Worm (Caenorhabditis elegans): ENCODE measurements around the gene Y56A3A.6.

DNA sequence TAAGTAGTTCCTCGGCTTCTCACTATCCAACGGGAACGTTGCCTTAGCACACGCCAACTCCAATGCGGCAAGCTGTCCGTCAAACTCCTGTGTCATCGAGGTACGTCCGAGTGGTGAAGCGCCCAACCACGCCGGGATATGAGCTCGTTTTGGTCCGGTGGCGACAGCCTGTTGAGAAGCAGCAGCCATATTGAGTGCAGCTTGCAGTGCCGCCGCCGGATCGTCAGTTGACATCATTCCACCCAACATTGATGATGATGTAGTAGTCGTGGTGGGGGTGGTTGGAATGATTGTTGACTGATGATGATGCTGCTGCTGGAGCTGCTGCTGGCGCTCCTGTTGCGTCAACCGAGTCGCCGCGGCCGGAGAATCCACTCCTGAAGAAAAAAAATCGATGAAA lies 45.2 kb downstream of the Y56A3A.6 start:
- TF ChIP-seq unc-39 (tag; optimal IDR thresholded peaks at IDR 0.05) (no peak), lin-13 (GFP tag; optimal IDR thresholded peaks at IDR 0.05) (no peak), lin-39 (tag; optimal IDR thresholded peaks at IDR 0.05) (no peak), pqm-1 (tag; optimal IDR thresholded peaks at IDR 0.05) (no peak)

Data from whole organism, L4 larva.